Worm (Caenorhabditis elegans): ENCODE measurements around the gene F54C8.1.

DNA sequence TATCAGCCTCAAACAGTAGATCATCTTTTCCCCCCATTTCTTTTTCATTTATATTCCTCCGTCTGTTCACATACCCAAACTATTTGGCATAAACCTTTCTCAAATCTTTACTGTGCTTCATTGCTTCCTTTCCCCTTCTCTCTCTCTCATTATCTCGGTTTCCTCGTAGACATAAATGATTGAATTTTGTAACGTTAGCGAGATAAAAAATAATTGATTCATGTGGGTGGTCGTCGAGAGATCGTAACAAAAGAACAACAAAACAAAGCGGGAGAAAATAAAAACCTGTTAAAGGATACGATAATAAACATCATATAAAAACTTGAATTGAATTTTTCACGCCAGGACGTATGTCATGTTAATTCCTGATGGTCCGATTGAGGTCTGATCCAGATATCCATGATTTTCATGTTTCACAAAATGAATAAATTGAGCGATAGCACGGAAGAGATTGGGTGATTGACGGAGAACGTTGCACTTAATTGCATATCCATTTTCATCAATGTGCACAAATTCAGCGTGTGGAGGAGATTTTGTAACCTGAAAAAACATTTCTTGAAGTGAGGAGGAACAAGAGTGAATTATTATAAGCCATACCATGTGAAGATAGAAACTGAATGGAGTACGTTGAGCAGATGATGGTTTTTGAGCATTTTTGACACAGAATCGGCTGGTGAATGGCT lies 23.4 kb downstream of the F54C8.1 start:
- TF ChIP-seq W03F9.2 (tag; optimal IDR thresholded peaks at IDR 0.05) (no peak), him-1 (tag; optimal IDR thresholded peaks at IDR 0.05) (no peak)
